Worm (Caenorhabditis elegans) whole organism, L2 larva: ENCODE measurements around the gene F16B4.5.

Experiments used
- C34F6.9 ChIP-seq: fragments of 150-350 bp; optimal IDR thresholded peaks from 2 replicates; lab custom pipeline; 2014; ENCODE audit warnings: missing biosample characterization, missing genetic modification characterization
- ama-1 ChIP-seq: fragments of 150-350 bp; optimal IDR thresholded peaks from 2 replicates; lab custom pipeline; 2018; ENCODE audit warnings: inconsistent platforms
- ceh-16 ChIP-seq: fragments of 150-350 bp; optimal IDR thresholded peaks from 2 replicates; lab custom pipeline; 2014; ENCODE audit warnings: missing biosample characterization, missing genetic modification characterization
- crh-2 ChIP-seq: sonication (generic microtip); optimal IDR thresholded peaks from 2 replicates; lab custom pipeline; 2017; ENCODE audit warnings: missing biosample characterization, missing genetic modification characterization
- lin-11 ChIP-seq: fragments of 150-350 bp; sonication (generic microtip); optimal IDR thresholded peaks from 2 replicates; lab custom pipeline; 2014; ENCODE audit warnings: missing biosample characterization, missing genetic modification characterization, inconsistent platforms, mixed read lengths
- nhr-237 ChIP-seq: fragments of 150-350 bp; optimal IDR thresholded peaks from 2 replicates; lab custom pipeline; 2014; ENCODE audit warnings: missing biosample characterization, missing genetic modification characterization

DNA sequence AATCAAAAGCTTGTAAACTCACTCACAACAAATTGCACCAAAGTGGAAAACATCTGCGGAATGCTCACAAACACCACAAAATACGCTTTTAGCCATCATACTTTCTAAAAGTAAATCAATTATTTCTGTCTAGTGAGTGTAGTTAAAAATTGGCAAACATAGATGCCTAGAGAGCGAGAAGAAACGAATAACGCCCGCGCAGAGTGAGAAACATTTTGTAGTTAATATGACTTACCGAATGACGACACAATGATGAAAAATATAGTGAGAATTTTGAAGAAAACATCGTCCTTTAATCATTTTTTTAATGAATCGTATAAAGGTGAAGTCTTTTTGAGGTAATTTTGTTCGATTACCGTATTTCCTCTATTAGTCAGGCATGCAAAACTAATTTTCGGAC lies 41.1 kb downstream of the F16B4.5 start, which contains the start of gene nhr-238:
- TF ChIP-seq ceh-16 (no peak), ama-1 (lab: Kevin White, UChicago) (no peak), nhr-237 (no peak), crh-2 (tag; lab: Kevin White, UChicago) (no peak), C34F6.9 (tag; lab: Kevin White, UChicago) (no peak), lin-11 (tag; lab: Kevin White, UChicago) (no peak)
